Worm (Caenorhabditis elegans) whole organism, L1 larva: ENCODE measurements around the gene K08A2.2.

ENCODE experiments used
- aly-2 ChIP-seq: fragments of 150-350 bp; optimal IDR thresholded peaks from 2 replicates; lab custom pipeline; 2014; ENCODE audit warnings: missing biosample characterization, missing genetic modification characterization
- dpl-1 ChIP-seq, 3 experiments: fragments of 150-350 bp in 2 of 3; sonication (generic microtip) in 1 of 3; optimal IDR thresholded peaks; 2 replicates each; lab custom pipeline; 2014 to 2017; ENCODE audit warnings: missing biosample characterization in 3 of 3, missing genetic modification characterization in 3 of 3, missing genetic modification reagents in 3 of 3
- fkh-10 ChIP-seq: sonication (generic microtip); optimal IDR thresholded peaks from 2 replicates; lab custom pipeline; 2017; ENCODE audit warnings: missing biosample characterization, missing genetic modification reagents, missing genetic modification characterization
- lin-13 ChIP-seq: fragments of 150-350 bp; optimal IDR thresholded peaks from 2 replicates; lab custom pipeline; 2014; ENCODE audit warnings: missing biosample characterization, missing genetic modification reagents, missing genetic modification characterization
- nhr-11 ChIP-seq: fragments of 150-350 bp; optimal IDR thresholded peaks from 2 replicates; lab custom pipeline; 2014; ENCODE audit warnings: missing biosample characterization, missing genetic modification characterization
- nhr-19 ChIP-seq: fragments of 200-800 bp; sonication (Bioruptor generic); conservative IDR thresholded peaks from 2 replicates; pipeline ENCODE4 v1.3.6; 2022; ENCODE audit warnings: missing genetic modification characterization, missing compliant biosample characterization
- nhr-90 ChIP-seq: sonication (generic microtip); optimal IDR thresholded peaks from 2 replicates; lab custom pipeline; 2016; ENCODE audit warnings: mild to moderate bottlenecking, missing genetic modification characterization, missing compliant biosample characterization; ENCODE audit not compliant: poor library complexity
- sptf-1 ChIP-seq: fragments of 150-350 bp; optimal IDR thresholded peaks from 2 replicates; lab custom pipeline; 2014; ENCODE audit warnings: missing biosample characterization, missing genetic modification characterization
- unc-86 ChIP-seq: sonication (generic microtip); optimal IDR thresholded peaks from 2 replicates; lab custom pipeline; 2016; ENCODE audit warnings: missing genetic modification characterization, missing compliant biosample characterization

- TF ChIP-seq nhr-90 (tag; lab: Kevin White, UChicago) (no peak), unc-86 (tag; lab: Kevin White, UChicago) (no peak), nhr-19 (GFP tag; lab: Robert Waterston, UW) (no peak), fkh-10 (GFP tag; lab: Kevin White, UChicago) (no peak), aly-2 (no peak), dpl-1 (GFP tag; optimal IDR thresholded peaks at IDR 0.05; lab: Kevin White, UChicago) (no peak), lin-13 (GFP tag; lab: Kevin White, UChicago) (no peak), nhr-11 (no peak), sptf-1 (tag; lab: Kevin White, UChicago) (no peak)
Observed at ce11 chrII:2958308-2958707, 33.1 kb upstream of the K08A2.2 start, which contains the start of gene srw-60.
